Worm (Caenorhabditis elegans): Measurements from ENCODE around the gene F10G7.5.

The F10G7.5 gene

DNA sequence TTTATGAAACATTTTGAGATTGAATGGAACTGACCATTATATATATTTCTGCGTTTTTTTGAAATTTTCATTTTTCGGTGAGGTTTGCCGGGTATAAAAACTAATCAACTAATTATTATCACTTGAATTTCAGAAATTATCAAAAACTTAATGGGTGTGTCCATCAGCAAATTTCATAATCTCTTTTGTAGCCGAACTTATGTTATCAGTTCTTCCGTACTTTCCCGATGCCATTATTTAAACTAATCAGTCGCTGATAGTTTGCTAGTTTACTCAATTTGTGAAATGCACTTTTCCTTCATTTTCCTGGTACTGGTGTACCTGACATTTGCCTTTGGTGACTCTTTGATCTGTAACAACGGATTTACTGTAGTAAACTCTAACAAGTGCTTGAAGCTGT is 19.0 kb upstream of the F10G7.5 start (continued):
- TF ChIP-seq dmd-8 (GFP tag; IDR thresholded peaks at IDR 0.05) (no peak), zfp-3 (GFP tag; conservative IDR thresholded peaks at IDR 0.05) (no peak)

DNA sequence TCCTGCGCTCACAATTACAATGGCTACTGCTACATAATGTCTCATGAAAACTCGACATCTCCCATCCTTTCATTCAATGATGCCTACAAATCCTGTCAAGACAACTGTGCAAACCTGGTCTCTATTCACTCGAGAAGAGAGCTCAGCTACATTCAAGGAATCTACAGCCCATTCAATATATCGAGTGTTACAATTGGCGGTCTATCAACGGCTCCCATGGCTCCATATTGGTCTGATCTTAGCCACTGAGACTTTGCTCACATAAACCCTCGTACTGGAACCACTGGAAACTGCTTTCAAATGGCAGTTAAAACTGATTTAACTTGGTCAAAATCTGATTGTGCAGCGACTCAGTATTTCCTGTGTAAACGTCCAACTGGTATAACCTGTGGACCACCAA is 17.7 kb upstream of the F10G7.5 start, which contains the start of gene T05A7.3:
T05A7.3 (plus strand) TSS at position 301 of the 400 bp plus-strand sequence.
- no peak for TF ChIP-seq spr-1 (tag; optimal IDR thresholded peaks at IDR 0.05)
- TF ChIP-seq mes-2 (tag; optimal IDR thresholded peaks at IDR 0.05; ENCODE audit: poor library complexity, severe bottlenecking), result no peak
- no peak for TF ChIP-seq Y5F2A.4 (GFP tag; optimal IDR thresholded peaks at IDR 0.05)
- no peak for TF ChIP-seq nhr-48 (tag; optimal IDR thresholded peaks at IDR 0.05)
- TF ChIP-seq aha-1 (tag), result no peak
- TF ChIP-seq nhr-111 (GFP tag; optimal IDR thresholded peaks at IDR 0.05), result no peak
- TF ChIP-seq R02D3.7 (tag; optimal IDR thresholded peaks at IDR 0.05), result no peak
- TF ChIP-seq dmd-6 (GFP tag; IDR thresholded peaks at IDR 0.05), result no peak
- TF ChIP-seq F10B5.3 (tag; optimal IDR thresholded peaks at IDR 0.05), result no peak
- TF ChIP-seq Y75B8A.6 (GFP tag; IDR thresholded peaks at IDR 0.05), result no peak
- TF ChIP-seq ceh-82 (tag; optimal IDR thresholded peaks at IDR 0.05), result no peak
- TF ChIP-seq lim-7 (GFP tag; IDR thresholded peaks at IDR 0.05), result no peak
- no peak for TF ChIP-seq egl-43 (GFP tag; IDR thresholded peaks at IDR 0.05)
- TF ChIP-seq F26F4.8 (GFP tag; conservative IDR thresholded peaks at IDR 0.05), result no peak
- no peak for TF ChIP-seq nhr-10 (tag; optimal IDR thresholded peaks at IDR 0.05)

DNA sequence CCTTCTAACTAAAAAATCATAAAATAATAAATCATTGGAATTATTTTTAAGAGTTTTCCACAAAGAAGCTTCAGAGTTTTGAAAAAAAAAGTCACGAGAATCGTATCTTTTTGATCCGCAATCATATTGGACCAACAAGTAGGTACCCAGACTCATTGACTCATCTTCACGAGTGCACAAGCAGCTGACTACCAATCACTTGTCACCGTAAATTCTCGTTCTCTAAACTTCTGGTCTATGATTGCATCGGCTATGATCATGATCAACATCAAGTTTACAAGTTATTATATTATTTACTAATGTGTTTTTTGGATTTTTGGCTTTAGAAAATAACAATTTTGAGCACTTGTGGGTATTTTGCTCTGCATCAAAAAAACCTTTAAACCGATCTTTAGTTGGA is 17.0 kb upstream of the F10G7.5 start:
- TF ChIP-seq daf-16 (GFP tag; optimal IDR thresholded peaks at IDR 0.05) (peak in 1 of 2 experiments; percentile 19), daf-16 (tag; optimal IDR thresholded peaks at IDR 0.05) (no peak), hlh-30 (tag; optimal IDR thresholded peaks at IDR 0.05; ENCODE audit: insufficient read depth) (peak; percentile 23), Y48G9A.11 (GFP tag; IDR thresholded peaks at IDR 0.05) (no peak)

DNA sequence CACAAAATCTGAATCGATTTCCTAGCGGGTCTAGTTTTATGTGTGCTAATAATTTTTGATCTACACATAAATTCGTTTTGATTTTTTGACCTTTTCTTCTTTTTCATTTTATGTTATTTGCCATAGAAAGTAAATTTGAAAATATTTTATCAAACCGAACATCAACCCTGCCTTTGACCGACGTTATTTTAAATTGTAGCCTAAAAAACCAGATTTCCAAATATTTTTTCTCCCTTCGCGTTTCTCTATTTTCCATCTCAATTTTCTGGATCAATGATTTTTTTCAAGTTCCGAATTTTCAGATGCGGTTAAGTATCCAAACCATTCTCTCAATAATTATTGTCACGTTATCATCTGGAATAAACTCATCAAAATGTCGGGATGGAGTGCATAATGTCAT is 15.3 kb upstream of the F10G7.5 start, which contains the start of gene T05A7.1:
T05A7.1 (plus strand) TSS at position 301 of the 400 bp plus-strand sequence.
- TF ChIP-seq cey-2 (tag; optimal IDR thresholded peaks at IDR 0.05; ENCODE audit: borderline replicate concordance, insufficient read depth), result no peak
- TF ChIP-seq lim-7 (GFP tag; IDR thresholded peaks at IDR 0.05), result no peak
- TF ChIP-seq zfp-2 (tag; optimal IDR thresholded peaks at IDR 0.05), result no peak
- TF ChIP-seq madf-9 (GFP tag; conservative IDR thresholded peaks at IDR 0.05), result no peak
- no peak for TF ChIP-seq aha-1 (tag)
- no peak for TF ChIP-seq tra-1 (GFP tag; IDR thresholded peaks at IDR 0.05)
- no peak for TF ChIP-seq F26F4.8 (GFP tag; conservative IDR thresholded peaks at IDR 0.05)
- no peak for TF ChIP-seq dve-1 (tag; optimal IDR thresholded peaks at IDR 0.05; ENCODE audit: insufficient read depth)
- TF ChIP-seq nhr-11 (tag; optimal IDR thresholded peaks at IDR 0.05), result no peak
- no peak for TF ChIP-seq lin-15B (tag; optimal IDR thresholded peaks at IDR 0.05)
- TF ChIP-seq daf-8 (GFP tag; IDR thresholded peaks at IDR 0.05), result no peak
- TF ChIP-seq ZK337.2 (GFP tag; IDR thresholded peaks at IDR 0.05), result no peak
- TF ChIP-seq F44E2.7 (GFP tag; IDR thresholded peaks at IDR 0.05), result no peak
- TF ChIP-seq snpc-4 (tag; optimal IDR thresholded peaks at IDR 0.05), result no peak
- no peak for TF ChIP-seq mxl-3 (GFP tag; optimal IDR thresholded peaks at IDR 0.05)
- TF ChIP-seq hif-1 (tag; optimal IDR thresholded peaks at IDR 0.05), result no peak

DNA sequence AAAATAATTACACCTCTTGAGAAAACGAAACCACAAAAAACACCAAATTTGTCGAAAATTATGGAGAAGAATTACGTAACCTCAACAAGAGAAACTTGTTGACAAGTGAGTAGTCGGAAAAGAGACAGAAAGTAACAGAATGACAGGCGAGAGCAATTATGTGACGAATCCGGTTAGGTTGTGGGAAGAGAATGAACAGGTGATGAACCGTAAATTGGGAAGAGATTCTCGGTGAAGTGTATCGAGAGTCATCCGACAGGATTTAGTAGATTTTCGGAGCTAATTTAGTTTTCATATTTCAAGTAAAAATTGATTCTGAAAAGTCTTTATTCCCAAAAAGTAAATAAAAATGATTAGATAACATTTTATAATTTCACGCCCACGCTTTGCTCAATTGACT is 11.8 kb upstream of the F10G7.5 start, which contains the start of gene T05A7.7:
T05A7.7 (minus strand) TSS at position 101 of the 400 bp plus-strand sequence.
- TF ChIP-seq mdt-29 (GFP tag; IDR thresholded peaks at IDR 0.05) (no peak), sdz-12 (GFP tag; optimal IDR thresholded peaks at IDR 0.05) (no peak), Y48G9A.11 (GFP tag; IDR thresholded peaks at IDR 0.05) (no peak), madf-9 (GFP tag; conservative IDR thresholded peaks at IDR 0.05) (no peak), Y5F2A.4 (GFP tag; optimal IDR thresholded peaks at IDR 0.05) (no peak)
